Fruit fly (Drosophila melanogaster) whole organism, adult: Measurements from ENCODE around the gene CG2321.

Experiments used
- CG7101 ChIP-seq: fragments of 200-800 bp; sonication (Bioruptor generic); optimal IDR thresholded peaks from 2 replicates; lab custom pipeline; 2018; ENCODE audit warnings: missing biosample characterization, mild to moderate bottlenecking, missing genetic modification characterization, moderate library complexity
- toe ChIP-seq: fragments of 200-800 bp; sonication (Bioruptor generic); optimal IDR thresholded peaks from 2 replicates; lab custom pipeline; 2016; ENCODE audit warnings: missing biosample characterization, missing genetic modification characterization

DNA sequence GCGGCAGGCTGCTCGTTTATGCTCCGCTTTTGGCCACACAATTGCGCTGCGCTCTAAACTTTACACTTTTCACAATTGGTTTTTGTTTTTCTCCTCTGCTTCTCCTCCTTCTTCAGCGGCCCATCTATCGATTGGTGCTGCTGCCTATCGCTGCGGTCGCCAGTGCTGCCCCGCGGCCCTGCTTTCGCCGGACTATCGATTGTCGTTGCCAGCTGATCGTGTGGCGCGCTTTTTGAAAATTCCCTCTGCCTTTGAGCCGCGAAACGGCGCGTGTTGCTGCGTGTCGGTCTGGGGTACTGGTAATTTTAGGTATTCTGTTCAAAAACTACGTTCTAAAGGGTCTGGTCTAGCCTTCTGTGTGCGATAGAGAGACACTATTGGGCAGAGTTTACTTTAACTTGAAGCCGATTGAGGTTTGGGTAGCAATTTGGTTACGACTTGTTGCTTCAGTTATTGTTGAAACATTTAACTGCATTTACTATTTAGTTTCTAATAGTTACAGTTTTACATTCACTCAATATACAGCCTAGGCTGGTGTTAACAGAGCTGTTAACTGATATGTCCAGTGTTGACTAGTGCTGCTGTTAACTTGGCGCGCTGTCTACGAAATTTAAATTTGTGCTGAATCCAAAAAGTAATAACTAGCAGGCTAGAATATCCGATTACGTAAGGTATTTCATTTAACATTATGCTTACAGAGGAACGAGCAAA is 14.5 kb upstream of the CG2321 start, which contains the start of gene Trc8:
- no peak for TF ChIP-seq CG7101
- no peak for TF ChIP-seq toe (GFP tag; lab: Kevin White, UChicago)
